Worm (Caenorhabditis elegans) whole organism, L4/young adult: ENCODE data around the gene W10C6.2.

ENCODE experiments used
- dao-5 ChIP-seq: sonication (generic microtip); optimal IDR thresholded peaks from 2 replicates; lab custom pipeline; 2016; ENCODE audit warnings: missing genotype, missing genetic modification characterization, moderate library complexity, missing compliant biosample characterization
- him-1 ChIP-seq: sonication (generic microtip); optimal IDR thresholded peaks from 2 replicates; lab custom pipeline; 2016; ENCODE audit warnings: missing genotype, missing genetic modification reagents, missing genetic modification characterization, missing compliant biosample characterization

- no peak for TF ChIP-seq him-1
- TF ChIP-seq dao-5 (tag; lab: Kevin White, UChicago) = no peak
These were observed 7.3 kb upstream of the W10C6.2 start, which contains the start of gene F40F8.3 for ce11 chrII:11128989-11129388.
